Fruit fly (Drosophila melanogaster): ENCODE data around the gene CG14671.

CG14671 gene

dm6 chr3R:5568590-5568989 lies 4.0 kb upstream of the CG14671 start, which contains the start of the genes CG2931 and Rheb (continued):
- TF ChIP-seq ems (GFP tag; optimal IDR thresholded peaks at IDR 0.05) (peak; percentile 45), Xrp1 (GFP tag; IDR thresholded peaks at IDR 0.05) (peak; percentile 81), ssp (GFP tag; IDR thresholded peaks at IDR 0.05) (peak; percentile 93), crp (GFP tag; optimal IDR thresholded peaks at IDR 0.05) (peak in 1 of 2 experiments; percentile 55), gcm2 (GFP tag; optimal IDR thresholded peaks at IDR 0.05) (peak; percentile 9), CG13624 (GFP tag; optimal IDR thresholded peaks at IDR 0.05) (peak; percentile 30), gsb-n (tag; optimal IDR thresholded peaks at IDR 0.05) (peak; percentile 29), CG11696 (GFP tag; IDR thresholded peaks at IDR 0.05) (no peak), CG11247 (GFP tag; IDR thresholded peaks at IDR 0.05) (peak; percentile 47), Hsf (GFP tag; optimal IDR thresholded peaks at IDR 0.05) (peak; percentile 65), CG13775 (GFP tag; optimal IDR thresholded peaks at IDR 0.05) (peak; percentile 70), Ets97D (GFP tag; optimal IDR thresholded peaks at IDR 0.05) (peak; percentile 76), ci (GFP tag; IDR thresholded peaks at IDR 0.05) (0 out of 3 replicates have a peak, but pooled peaks have one; percentile 27), stwl (tag; optimal IDR thresholded peaks at IDR 0.05) (peak; percentile 87), CG31224 (GFP tag; IDR thresholded peaks at IDR 0.05) (no peak), E2f1 (GFP tag; IDR thresholded peaks at IDR 0.05) (peak; percentile 55; the same call in 1 of the 2 replicates), Gsc (GFP tag; IDR thresholded peaks at IDR 0.05) (0 out of 2 replicates have a peak, but pooled peaks have one; percentile 7), ase (GFP tag; IDR thresholded peaks at IDR 0.05) (peak; percentile 47; the same call in 2 of the 3 replicates), CG32772 (GFP tag; IDR thresholded peaks at IDR 0.05) (peak; percentile 60), Ada2b (GFP tag; IDR thresholded peaks at IDR 0.05) (peak; percentile 74), CG15011 (GFP tag; optimal IDR thresholded peaks at IDR 0.05) (no peak), Drgx (GFP tag; IDR thresholded peaks at IDR 0.05) (no peak), CG15073 (GFP tag; optimal IDR thresholded peaks at IDR 0.05) (no peak), Atf6 (GFP tag; IDR thresholded peaks at IDR 0.05) (peak; percentile 67), Nf-YB (GFP tag; optimal IDR thresholded peaks at IDR 0.05) (peak; percentile 43), CG6854 (GFP tag; optimal IDR thresholded peaks at IDR 0.05) (no peak), CG1529 (GFP tag; optimal IDR thresholded peaks at IDR 0.05) (peak; percentile 4), hkb (optimal IDR thresholded peaks at IDR 0.05) (no peak), hkb (GFP tag; IDR thresholded peaks at IDR 0.05) (peak; percentile 68), Sox102F (GFP tag; optimal IDR thresholded peaks at IDR 0.05) (no peak), CG5245 (GFP tag; optimal IDR thresholded peaks at IDR 0.05) (peak; percentile 23), CG6272 (GFP tag; IDR thresholded peaks at IDR 0.05) (peak; percentile 68), pum (GFP tag; optimal IDR thresholded peaks at IDR 0.05) (peak; percentile 53), CG3995 (GFP tag; optimal IDR thresholded peaks at IDR 0.05) (peak; percentile 53), cato (GFP tag; optimal IDR thresholded peaks at IDR 0.05; ENCODE audit: borderline replicate concordance) (no peak), Doc2 (GFP tag; IDR thresholded peaks at IDR 0.05) (no peak), Poxn (GFP tag; IDR thresholded peaks at IDR 0.05) (no peak), slbo (GFP tag; IDR thresholded peaks at IDR 0.05) (peak; percentile 81), HLH54F (GFP tag; optimal IDR thresholded peaks at IDR 0.05) (peak; percentile 46), CG12744 (GFP tag; optimal IDR thresholded peaks at IDR 0.05) (peak; percentile 42), jigr1 (GFP tag; IDR thresholded peaks at IDR 0.05) (no peak), Bteb2 (GFP tag; optimal IDR thresholded peaks at IDR 0.05) (peak; percentile 51), CG10274 (GFP tag; optimal IDR thresholded peaks at IDR 0.05) (no peak), lola (GFP tag; optimal IDR thresholded peaks at IDR 0.05) (peak in 1 of 3 experiments; percentile 49), NK7.1 (GFP tag; optimal IDR thresholded peaks at IDR 0.05) (no peak), mld (GFP tag; IDR thresholded peaks at IDR 0.05; ENCODE audit: partially characterized antibody) (no peak), jing (GFP tag; optimal IDR thresholded peaks at IDR 0.05) (no peak), insv (GFP tag; optimal IDR thresholded peaks at IDR 0.05) (peak in 1 of 2 experiments; percentile 59), CG3407 (GFP tag; optimal IDR thresholded peaks at IDR 0.05) (peak; percentile 22), unc-4 (GFP tag; IDR thresholded peaks at IDR 0.05; ENCODE audit: partially characterized antibody) (peak; percentile 78), kah (GFP tag; optimal IDR thresholded peaks at IDR 0.05) (no peak), phol (tag; optimal IDR thresholded peaks at IDR 0.05) (peak; percentile 82)
